Worm (Caenorhabditis elegans) whole organism, L2 larva: ENCODE data around the gene F26H11.8.

ENCODE experiments used
- C34F6.9 ChIP-seq: fragments of 150-350 bp; optimal IDR thresholded peaks from 2 replicates; lab custom pipeline; 2014; ENCODE audit warnings: missing biosample characterization, missing genetic modification characterization
- F13H6.1 ChIP-seq: sonication (generic microtip); optimal IDR thresholded peaks from 2 replicates; lab custom pipeline; 2016; ENCODE audit warnings: missing genetic modification characterization, missing compliant biosample characterization
- Y55F3AM.14 ChIP-seq: fragments of 200-800 bp; sonication (Bioruptor generic); optimal IDR thresholded peaks from 2 replicates; lab custom pipeline; 2018; ENCODE audit warnings: mild to moderate bottlenecking, missing genetic modification characterization, missing compliant biosample characterization
- ZK546.5 ChIP-seq: sonication (generic microtip); optimal IDR thresholded peaks from 2 replicates; lab custom pipeline; 2017; ENCODE audit warnings: missing biosample characterization, missing genetic modification characterization
- alr-1 ChIP-seq: fragments of 150-350 bp; optimal IDR thresholded peaks from 2 replicates; lab custom pipeline; 2014; ENCODE audit warnings: missing biosample characterization, missing genetic modification characterization
- aly-2 ChIP-seq: fragments of 150-350 bp; optimal IDR thresholded peaks from 2 replicates; lab custom pipeline; 2014; ENCODE audit warnings: missing biosample characterization, missing genetic modification characterization
- blmp-1 ChIP-seq: sonication (generic microtip); optimal IDR thresholded peaks from 2 replicates; lab custom pipeline; 2017; ENCODE audit warnings: missing genetic modification characterization, mild to moderate bottlenecking, missing compliant biosample characterization, antibody characterized with exemption, moderate library complexity; ENCODE audit not compliant: insufficient read depth
- ceh-82 ChIP-seq: fragments of 150-350 bp; optimal IDR thresholded peaks from 2 replicates; lab custom pipeline; 2014; ENCODE audit warnings: missing biosample characterization, missing genetic modification characterization
- crh-2 ChIP-seq: sonication (generic microtip); optimal IDR thresholded peaks from 2 replicates; lab custom pipeline; 2017; ENCODE audit warnings: missing biosample characterization, missing genetic modification characterization
- dmd-4 ChIP-seq: sonication (generic microtip); optimal IDR thresholded peaks from 2 replicates; lab custom pipeline; 2017; ENCODE audit warnings: missing biosample characterization, missing genetic modification characterization
- egl-27 ChIP-seq: sonication (generic microtip); optimal IDR thresholded peaks from 3 replicates; lab custom pipeline; 2017; ENCODE audit warnings: missing biosample characterization, missing genetic modification reagents, missing genetic modification characterization
- elt-1 ChIP-seq: fragments of 150-350 bp; optimal IDR thresholded peaks from 2 replicates; lab custom pipeline; 2014; ENCODE audit warnings: missing biosample characterization, missing genetic modification characterization
- elt-3 ChIP-seq: sonication (generic microtip); optimal IDR thresholded peaks from 2 replicates; lab custom pipeline; 2017; ENCODE audit warnings: missing biosample characterization, missing genetic modification characterization
- fos-1 ChIP-seq: fragments of 150-350 bp; optimal IDR thresholded peaks from 2 replicates; lab custom pipeline; 2014; ENCODE audit warnings: missing biosample characterization, missing genetic modification characterization
- gmeb-1 ChIP-seq: fragments of 150-350 bp; optimal IDR thresholded peaks from 2 replicates; lab custom pipeline; 2014; ENCODE audit warnings: missing biosample characterization, missing genetic modification characterization
- lin-11 ChIP-seq: fragments of 150-350 bp; sonication (generic microtip); optimal IDR thresholded peaks from 2 replicates; lab custom pipeline; 2014; ENCODE audit warnings: missing biosample characterization, missing genetic modification characterization, inconsistent platforms, mixed read lengths
- lin-13 ChIP-seq: fragments of 150-350 bp; optimal IDR thresholded peaks from 2 replicates; lab custom pipeline; 2014; ENCODE audit warnings: missing biosample characterization, missing genetic modification reagents, missing genetic modification characterization
- lsy-2 ChIP-seq, 2 experiments: fragments of 150-350 bp in 1 of 2; sonication (generic microtip) in 1 of 2; optimal IDR thresholded peaks; 2 replicates each; lab custom pipeline; 2014 to 2017; ENCODE audit warnings: missing biosample characterization in 2 of 2, missing genetic modification characterization in 2 of 2
- mab-5 ChIP-seq: fragments of 150-350 bp; optimal IDR thresholded peaks from 2 replicates; lab custom pipeline; 2014; ENCODE audit warnings: missing biosample characterization, missing genetic modification characterization
- mbf-1 ChIP-seq: sonication (generic microtip); optimal IDR thresholded peaks from 2 replicates; lab custom pipeline; 2017; ENCODE audit warnings: missing biosample characterization, missing genetic modification characterization
- mdl-1 ChIP-seq, 2 experiments: fragments of 150-350 bp in 1 of 2; sonication (generic microtip) in 1 of 2; optimal IDR thresholded peaks; 2 replicates each; lab custom pipeline; 2017; ENCODE audit warnings: missing biosample characterization in 2 of 2, missing genetic modification characterization in 2 of 2
- nhr-10 ChIP-seq: sonication (generic microtip); optimal IDR thresholded peaks from 2 replicates; lab custom pipeline; 2017; ENCODE audit warnings: missing biosample characterization, missing genetic modification characterization
- nhr-12 ChIP-seq: fragments of 150-350 bp; optimal IDR thresholded peaks from 2 replicates; lab custom pipeline; 2014; ENCODE audit warnings: missing biosample characterization, missing genetic modification characterization
- nhr-129 ChIP-seq: fragments of 150-350 bp; optimal IDR thresholded peaks from 2 replicates; lab custom pipeline; 2014; ENCODE audit warnings: missing biosample characterization, missing genetic modification characterization
- nhr-237 ChIP-seq: fragments of 150-350 bp; optimal IDR thresholded peaks from 2 replicates; lab custom pipeline; 2014; ENCODE audit warnings: missing biosample characterization, missing genetic modification characterization
- nhr-25 ChIP-seq: fragments of 150-350 bp; sonication (generic microtip); optimal IDR thresholded peaks from 3 replicates; lab custom pipeline; 2014; ENCODE audit warnings: missing biosample characterization, missing genetic modification characterization
- nhr-6 ChIP-seq: fragments of 150-350 bp; optimal IDR thresholded peaks from 2 replicates; lab custom pipeline; 2014; ENCODE audit warnings: missing biosample characterization, missing genetic modification characterization
- nhr-77 ChIP-seq: fragments of 150-350 bp; optimal IDR thresholded peaks from 2 replicates; lab custom pipeline; 2014; ENCODE audit warnings: missing biosample characterization, missing genetic modification characterization
- sem-4 ChIP-seq: fragments of 150-350 bp; optimal IDR thresholded peaks from 2 replicates; lab custom pipeline; 2014; ENCODE audit warnings: missing biosample characterization, missing genetic modification reagents, missing genetic modification characterization
- sma-3 ChIP-seq: sonication (generic microtip); optimal IDR thresholded peaks from 2 replicates; lab custom pipeline; 2016; ENCODE audit warnings: missing genetic modification reagents, missing genetic modification characterization, missing compliant biosample characterization
- sma-9 ChIP-seq, 2 experiments: fragments of 150-350 bp in 1 of 2; sonication (generic microtip) in 1 of 2; optimal IDR thresholded peaks; 2 replicates each; lab custom pipeline; 2014 to 2016; ENCODE audit warnings: missing genetic modification characterization in 2 of 2, mild to moderate bottlenecking in 1 of 2, missing biosample characterization in 1 of 2, missing compliant biosample characterization in 1 of 2, missing genetic modification reagents in 1 of 2, moderate library complexity in 1 of 2
- snpc-4 ChIP-seq: fragments of 150-350 bp; optimal IDR thresholded peaks from 2 replicates; lab custom pipeline; 2014; ENCODE audit warnings: missing biosample characterization, missing genetic modification characterization
- unc-39 ChIP-seq: fragments of 150-350 bp; optimal IDR thresholded peaks from 2 replicates; lab custom pipeline; 2014; ENCODE audit warnings: missing biosample characterization, missing genetic modification characterization
- unc-55 ChIP-seq: fragments of 150-350 bp; sonication (generic microtip); optimal IDR thresholded peaks from 3 replicates; lab custom pipeline; 2014; ENCODE audit warnings: missing biosample characterization, missing genetic modification reagents, missing genetic modification characterization
- ztf-1 ChIP-seq: fragments of 200-800 bp; sonication (Bioruptor generic); conservative IDR thresholded peaks from 2 replicates; pipeline ENCODE4 v1.3.6; 2022; ENCODE audit warnings: missing genetic modification characterization, missing compliant biosample characterization
- ztf-11 ChIP-seq: sonication (generic microtip); optimal IDR thresholded peaks from 2 replicates; lab custom pipeline; 2017; ENCODE audit warnings: missing biosample characterization, missing genetic modification characterization
- ztf-4 ChIP-seq: fragments of 150-350 bp; optimal IDR thresholded peaks from 2 replicates; lab custom pipeline; 2014; ENCODE audit warnings: missing biosample characterization, missing genetic modification characterization

Gene F26H11.8

ce11 chrII:14374594-14374993 lies 13.7 kb upstream of the F26H11.8 start:
- TF ChIP-seq ztf-11 (no peak), ZK546.5 (no peak), lin-13 (no peak), elt-1 (tag; lab: Kevin White, UChicago) (no peak), egl-27 (tag; lab: Kevin White, UChicago) (no peak), ztf-1 (GFP tag; lab: Robert Waterston, UW) (no peak), fos-1 (tag; lab: Kevin White, UChicago) (no peak), elt-3 (no peak), lin-11 (tag; lab: Kevin White, UChicago) (no peak)

ce11 chrII:14377796-14378195 lies 10.5 kb upstream of the F26H11.8 start, which contains the start of gene acr-20:
TSS of gene acr-20 (minus strand) at chrII:14377896.
- TF ChIP-seq nhr-12 (tag; lab: Kevin White, UChicago) (no peak), alr-1 (tag; lab: Kevin White, UChicago) (no peak), C34F6.9 (tag; lab: Kevin White, UChicago) (no peak), mab-5 (no peak), crh-2 (tag; lab: Kevin White, UChicago) (no peak), fos-1 (tag; lab: Kevin White, UChicago) (no peak), nhr-77 (no peak), nhr-25 (tag; lab: Kevin White, UChicago) (no peak), snpc-4 (tag; lab: Kevin White, UChicago) (no peak), nhr-237 (tag; lab: Kevin White, UChicago) (no peak), ZK546.5 (no peak)

ce11 chrII:14380778-14381177 lies 7.5 kb upstream of the F26H11.8 start:
- TF ChIP-seq aly-2 (tag; lab: Kevin White, UChicago) = no peak
- no peak for TF ChIP-seq nhr-129 (tag; lab: Kevin White, UChicago)
- TF ChIP-seq ztf-4 (tag; lab: Kevin White, UChicago) = no peak
- TF ChIP-seq nhr-10 = no peak
- no peak for TF ChIP-seq nhr-6 (tag; lab: Kevin White, UChicago)
- TF ChIP-seq nhr-12 (tag; lab: Kevin White, UChicago) = no peak
- TF ChIP-seq unc-55 (GFP tag; lab: Kevin White, UChicago) = no peak
- TF ChIP-seq blmp-1 (tag; lab: Kevin White, UChicago) = no peak
- no peak for TF ChIP-seq Y55F3AM.14 (GFP tag; lab: Kevin White, UChicago)
- no peak for TF ChIP-seq elt-1 (tag; lab: Kevin White, UChicago)
- no peak for TF ChIP-seq C34F6.9 (tag; lab: Kevin White, UChicago)
- TF ChIP-seq nhr-77 = no peak
- no peak for TF ChIP-seq sma-3
- TF ChIP-seq lin-13 = no peak
- TF ChIP-seq mdl-1 (tag; optimal IDR thresholded peaks at IDR 0.05; lab: Kevin White, UChicago) = no peak
- TF ChIP-seq sma-9 (GFP tag; optimal IDR thresholded peaks at IDR 0.05; lab: Kevin White, UChicago) = no peak
- TF ChIP-seq sma-9 (tag; optimal IDR thresholded peaks at IDR 0.05; lab: Kevin White, UChicago) = no peak
- no peak for TF ChIP-seq ztf-1 (GFP tag; lab: Robert Waterston, UW)
- TF ChIP-seq sem-4 (tag; lab: Kevin White, UChicago) = no peak
- no peak for TF ChIP-seq egl-27 (tag; lab: Kevin White, UChicago)
- TF ChIP-seq ceh-82 (tag; lab: Kevin White, UChicago) = no peak

ce11 chrII:14381450-14381849 lies 6.9 kb upstream of the F26H11.8 start, which contains the start of gene sdz-26:
TSS of gene sdz-26 (plus strand) at chrII:14381750.
- no peak for TF ChIP-seq egl-27 (tag; lab: Kevin White, UChicago)
- no peak for TF ChIP-seq ztf-1 (GFP tag; lab: Robert Waterston, UW)
- no peak for TF ChIP-seq unc-39
- no peak for TF ChIP-seq dmd-4 (tag; lab: Kevin White, UChicago)
- TF ChIP-seq sma-9 (GFP tag; optimal IDR thresholded peaks at IDR 0.05; lab: Kevin White, UChicago) = no peak
- TF ChIP-seq sma-9 (tag; optimal IDR thresholded peaks at IDR 0.05; lab: Kevin White, UChicago) = no peak
- no peak for TF ChIP-seq Y55F3AM.14 (GFP tag; lab: Kevin White, UChicago)
- no peak for TF ChIP-seq gmeb-1 (tag; lab: Kevin White, UChicago)
- no peak for TF ChIP-seq mbf-1
- TF ChIP-seq nhr-77 = no peak
- no peak for TF ChIP-seq nhr-129 (tag; lab: Kevin White, UChicago)
- no peak for TF ChIP-seq lsy-2 (tag; optimal IDR thresholded peaks at IDR 0.05; lab: Kevin White, UChicago)
- no peak for TF ChIP-seq lin-13
- TF ChIP-seq nhr-25 (tag; lab: Kevin White, UChicago) = no peak
- no peak for TF ChIP-seq sma-3
- TF ChIP-seq unc-55 (GFP tag; lab: Kevin White, UChicago) = no peak
- TF ChIP-seq mab-5 = no peak
- TF ChIP-seq F13H6.1 = no peak
- TF ChIP-seq aly-2 (tag; lab: Kevin White, UChicago) = no peak
- TF ChIP-seq, all 48 proteins: peak for 0
